Worm (Caenorhabditis elegans) whole organism, midembryonic: ENCODE measurements around the gene dyf-17.

Experiments used
- T22C8.4 ChIP-seq: fragments of 200-800 bp; sonication (Bioruptor generic); IDR thresholded peaks from 2 replicates; pipeline ENCODE4 v1.3.6; 2022; ENCODE audit warnings: missing genetic modification characterization, missing compliant biosample characterization
- flt-1 ChIP-seq: fragments of 200-800 bp; sonication (Bioruptor generic); IDR thresholded peaks from 2 replicates; pipeline ENCODE4 v1.3.6; 2022; ENCODE audit warnings: missing genetic modification characterization, missing compliant biosample characterization
- ztf-23 ChIP-seq: fragments of 200-800 bp; sonication (Bioruptor generic); IDR thresholded peaks from 2 replicates; pipeline ENCODE4 v1.3.6; 2022; ENCODE audit warnings: missing genetic modification reagents, missing genetic modification characterization, missing compliant biosample characterization
- ztf-29 ChIP-seq: fragments of 200-800 bp; sonication (Bioruptor generic); IDR thresholded peaks from 2 replicates; pipeline ENCODE4 v1.3.6; 2022; ENCODE audit warnings: missing genetic modification reagents, missing genetic modification characterization, missing compliant biosample characterization

- TF ChIP-seq ztf-29 (GFP tag; lab: Robert Waterston, UW) (no peak), T22C8.4 (GFP tag; lab: Robert Waterston, UW) (peak; percentile 43; the same call in 1 of the 2 replicates), flt-1 (no peak), ztf-23 (GFP tag; lab: Robert Waterston, UW) (no peak)
These were observed 8.1 kb upstream of the dyf-17 start, which contains the start of gene Y39B6A.13 for ce11 chrV:19119260-19119659.
